Fruit fly (Drosophila melanogaster): ENCODE measurements around the gene CREG.

dm6 chr3R:17407576-17407975, 13.1 kb upstream of the CREG start, which contains the start of gene CG17283:
- TF ChIP-seq CG10959 (GFP tag; IDR thresholded peaks at IDR 0.05): no peak
- TF ChIP-seq CG8478 (optimal IDR thresholded peaks at IDR 0.05): no peak
- TF ChIP-seq tio (GFP tag; optimal IDR thresholded peaks at IDR 0.05): no peak
- TF ChIP-seq YL-1 (GFP tag; optimal IDR thresholded peaks at IDR 0.05): no peak
- no peak for TF ChIP-seq sna (GFP tag; IDR thresholded peaks at IDR 0.05; ENCODE audit: partially characterized antibody)
- no peak for TF ChIP-seq NK7.1 (GFP tag; optimal IDR thresholded peaks at IDR 0.05)
